Fruit fly (Drosophila melanogaster) whole organism, wandering third instar larva: ENCODE measurements around the gene ND-20L.

ENCODE experiments used
- GATAd ChIP-seq: sonication (Bioruptor generic); optimal IDR thresholded peaks from 2 replicates; lab custom pipeline; 2016; ENCODE audit warnings: missing biosample characterization, missing genetic modification characterization
- Hr78 ChIP-seq: fragments of >200 bp; optimal IDR thresholded peaks from 2 replicates; lab custom pipeline; 2017; ENCODE audit warnings: missing biosample characterization, missing genetic modification characterization
- Hr83 ChIP-seq: fragments of 200-300 bp; sonication (Bioruptor generic); optimal IDR thresholded peaks from 2 replicates; lab custom pipeline; 2016; ENCODE audit warnings: missing biosample characterization, mild to moderate bottlenecking, missing genetic modification characterization, moderate library complexity; ENCODE audit not compliant: poor library complexity, severe bottlenecking
- OdsH ChIP-seq: fragments of 200-800 bp; sonication (Bioruptor generic); optimal IDR thresholded peaks from 2 replicates; lab custom pipeline; 2016; ENCODE audit warnings: missing biosample characterization, mild to moderate bottlenecking, missing genetic modification characterization
- br ChIP-seq: fragments of 200-800 bp; sonication (Bioruptor generic); optimal IDR thresholded peaks from 2 replicates; lab custom pipeline; 2016; ENCODE audit warnings: missing biosample characterization, missing genetic modification characterization
- dsf ChIP-seq: sonication (Bioruptor generic); optimal IDR thresholded peaks from 2 replicates; lab custom pipeline; 2016; ENCODE audit warnings: missing biosample characterization, missing genetic modification characterization, borderline replicate concordance
- ey ChIP-seq: fragments of 200-800 bp; sonication (Bioruptor generic); optimal IDR thresholded peaks from 2 replicates; lab custom pipeline; 2016; ENCODE audit warnings: missing biosample characterization, missing genetic modification characterization
- h ChIP-seq: fragments of 200-800 bp; sonication (Bioruptor generic); optimal IDR thresholded peaks from 3 replicates; lab custom pipeline; 2016; ENCODE audit warnings: missing biosample characterization, mild to moderate bottlenecking, missing genetic modification characterization
- pan ChIP-seq: fragments of >200 bp; optimal IDR thresholded peaks from 2 replicates; lab custom pipeline; 2017
- psq ChIP-seq: fragments of 200-800 bp; sonication (Bioruptor generic); optimal IDR thresholded peaks from 3 replicates; lab custom pipeline; 2017; ENCODE audit warnings: missing biosample characterization, mild to moderate bottlenecking, missing genetic modification characterization, moderate library complexity
- tai ChIP-seq: sonication (Bioruptor generic); optimal IDR thresholded peaks from 2 replicates; lab custom pipeline; 2016; ENCODE audit warnings: missing biosample characterization, missing genetic modification characterization
- woc ChIP-seq: sonication (Bioruptor generic); optimal IDR thresholded peaks from 2 replicates; lab custom pipeline; 2016; ENCODE audit warnings: missing biosample characterization, mild to moderate bottlenecking, missing genetic modification characterization

DNA sequence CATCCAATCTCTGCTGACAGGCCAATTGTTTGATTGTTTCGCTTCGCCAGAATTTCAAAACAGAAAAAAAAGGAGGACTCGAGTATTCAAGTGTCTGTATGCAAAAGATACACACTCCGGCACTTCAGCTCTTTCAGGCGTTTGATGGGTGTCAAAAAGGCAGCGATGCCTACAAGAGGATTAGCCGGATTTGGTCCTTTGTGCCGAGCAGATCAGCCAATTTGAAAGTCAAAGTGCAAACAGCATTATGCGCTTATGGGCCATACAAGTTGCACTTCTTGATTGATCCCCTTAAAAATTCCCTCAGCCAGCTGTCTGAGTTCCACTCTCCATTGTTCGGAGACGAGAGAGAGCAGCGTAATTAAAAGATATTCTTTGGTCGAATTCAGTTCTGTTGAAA lies 30.9 kb downstream of the ND-20L start:
- no peak for TF ChIP-seq br
- TF ChIP-seq dsf (GFP tag; lab: Kevin White, UChicago): no peak
- TF ChIP-seq psq (GFP tag; lab: Kevin White, UChicago): no peak
- TF ChIP-seq GATAd (GFP tag; lab: Kevin White, UChicago): no peak
- TF ChIP-seq OdsH: no peak
- no peak for TF ChIP-seq woc (GFP tag; lab: Kevin White, UChicago)
- TF ChIP-seq ey (GFP tag; lab: Kevin White, UChicago): no peak
- TF ChIP-seq Hr78 (GFP tag; lab: Kevin White, UChicago): no peak
- TF ChIP-seq h (GFP tag; lab: Kevin White, UChicago): no peak
- TF ChIP-seq Hr83: no peak
- no peak for TF ChIP-seq pan (lab: Kevin White, UChicago)
- no peak for TF ChIP-seq tai (GFP tag; lab: Kevin White, UChicago)
